Fruit fly (Drosophila melanogaster) whole organism, embryonic: ENCODE data around the gene Nep7.

Experiments used
- Adf1 ChIP-seq: fragments of 200-800 bp; sonication (Bioruptor generic); IDR thresholded peaks from 2 replicates; pipeline ENCODE4 v1.3.6; 2022; ENCODE audit warnings: missing biosample characterization, missing genetic modification characterization
- Bdp1 ChIP-seq: fragments of 200-800 bp; sonication (Bioruptor generic); optimal IDR thresholded peaks from 3 replicates; lab custom pipeline; 2016; ENCODE audit warnings: missing biosample characterization, missing genetic modification characterization
- CG10147 ChIP-seq: fragments of 200-800 bp; sonication (Bioruptor generic); optimal IDR thresholded peaks from 2 replicates; lab custom pipeline; 2019; ENCODE audit warnings: missing biosample characterization, mild to moderate bottlenecking, missing genetic modification characterization, moderate library complexity
- CG10462 ChIP-seq: fragments of 200-800 bp; sonication (Bioruptor generic); optimal IDR thresholded peaks from 2 replicates; lab custom pipeline; 2016; ENCODE audit warnings: missing biosample characterization, missing genetic modification characterization
- CG14441 ChIP-seq: fragments of 200-800 bp; sonication (Bioruptor generic); IDR thresholded peaks from 2 replicates; pipeline ENCODE4 v1.3.6; 2022; ENCODE audit warnings: missing biosample characterization, missing genetic modification characterization
- CG16813 ChIP-seq: fragments of 200-800 bp; sonication (Bioruptor generic); IDR thresholded peaks from 3 replicates; pipeline ENCODE4 v1.3.6; 2022; ENCODE audit warnings: missing biosample characterization, missing genetic modification characterization; ENCODE audit not compliant: partially characterized antibody
- CG16863 ChIP-seq: fragments of 200-800 bp; sonication (Bioruptor generic); optimal IDR thresholded peaks from 3 replicates; lab custom pipeline; 2016; ENCODE audit warnings: missing biosample characterization, missing genetic modification characterization
- CG17186 ChIP-seq: fragments of 200-800 bp; sonication (Bioruptor generic); optimal IDR thresholded peaks from 3 replicates; lab custom pipeline; 2017; ENCODE audit warnings: missing biosample characterization, missing genetic modification reagents, missing genetic modification characterization
- CG17328 ChIP-seq: fragments of 200-800 bp; sonication (Bioruptor generic); IDR thresholded peaks from 2 replicates; pipeline ENCODE4 v1.3.6; 2022; ENCODE audit warnings: missing biosample characterization, missing genetic modification characterization
- CG30403 ChIP-seq: fragments of 200-800 bp; sonication (Bioruptor generic); optimal IDR thresholded peaks from 3 replicates; lab custom pipeline; 2016; ENCODE audit warnings: missing biosample characterization, missing genetic modification characterization
- CG31441 ChIP-seq: fragments of 200-800 bp; sonication (Bioruptor generic); IDR thresholded peaks from 2 replicates; pipeline ENCODE4 v1.3.6; 2022; ENCODE audit warnings: missing biosample characterization, missing genetic modification characterization
- CG33213 ChIP-seq: fragments of 200-800 bp; sonication (Bioruptor generic); optimal IDR thresholded peaks from 3 replicates; lab custom pipeline; 2016; ENCODE audit warnings: missing biosample characterization, missing genetic modification characterization
- CG3726 ChIP-seq: fragments of 200-800 bp; sonication (Bioruptor generic); IDR thresholded peaks from 3 replicates; pipeline ENCODE4, ENCODE4 v1.3.6; 2022; ENCODE audit warnings: missing biosample characterization, missing genetic modification characterization
- CG4404 ChIP-seq: fragments of 200-800 bp; sonication (Bioruptor generic); IDR thresholded peaks from 2 replicates; pipeline ENCODE4 v1.3.6; 2022; ENCODE audit warnings: missing biosample characterization, missing genetic modification characterization
- CG8290 ChIP-seq, 3 experiments: fragments of 200-800 bp; sonication (Bioruptor generic); optimal IDR thresholded peaks; 2 replicates each; lab custom pipeline; 2016 to 2019; ENCODE audit warnings: missing biosample characterization in 3 of 3, missing genetic modification characterization in 3 of 3, mild to moderate bottlenecking in 2 of 3, moderate library complexity in 1 of 3
- Chrac-16 ChIP-seq: fragments of 200-800 bp; sonication (Bioruptor generic); optimal IDR thresholded peaks from 3 replicates; lab custom pipeline; 2016; ENCODE audit warnings: missing biosample characterization, missing genetic modification characterization
- Deaf1 ChIP-seq: fragments of 200-800 bp; optimal IDR thresholded peaks from 3 replicates; lab custom pipeline; 2019; ENCODE audit warnings: missing biosample characterization, mild to moderate bottlenecking, missing genetic modification characterization, moderate library complexity
- Dip2 ChIP-seq: fragments of 200-800 bp; sonication (Bioruptor generic); IDR thresholded peaks from 2 replicates; pipeline ENCODE4 v1.3.6; 2022; ENCODE audit warnings: missing biosample characterization, missing genetic modification characterization
- Hand ChIP-seq: fragments of 200-800 bp; sonication (Bioruptor generic); optimal IDR thresholded peaks from 2 replicates; lab custom pipeline; 2017; ENCODE audit warnings: mild to moderate bottlenecking, missing biosample characterization, missing genetic modification reagents, missing genetic modification characterization
- Jarid2 ChIP-seq: fragments of 200-800 bp; sonication (Bioruptor generic); optimal IDR thresholded peaks from 3 replicates; lab custom pipeline; 2017; ENCODE audit warnings: mild to moderate bottlenecking, missing biosample characterization, missing genetic modification reagents, missing genetic modification characterization
- Lim3 ChIP-seq: fragments of 200-800 bp; sonication (Bioruptor generic); IDR thresholded peaks from 2 replicates; pipeline ENCODE4 v1.3.6; 2022; ENCODE audit warnings: missing biosample characterization, missing genetic modification characterization
- Mes4 ChIP-seq: fragments of 200-800 bp; sonication (Bioruptor generic); optimal IDR thresholded peaks from 2 replicates; lab custom pipeline; 2016; ENCODE audit warnings: missing biosample characterization, missing genetic modification characterization
- NC2α ChIP-seq: fragments of 200-800 bp; sonication (Bioruptor generic); optimal IDR thresholded peaks from 2 replicates; lab custom pipeline; 2016; ENCODE audit warnings: missing biosample characterization, missing genetic modification characterization
- NK7.1 ChIP-seq: fragments of 200-800 bp; sonication (Bioruptor generic); optimal IDR thresholded peaks from 3 replicates; lab custom pipeline; 2016; ENCODE audit warnings: missing biosample characterization, missing genetic modification characterization
- NfI ChIP-seq: fragments of 200-800 bp; sonication (Bioruptor generic); optimal IDR thresholded peaks from 3 replicates; lab custom pipeline; 2018; ENCODE audit warnings: missing biosample characterization, mild to moderate bottlenecking, missing genetic modification characterization, moderate library complexity
- Rx ChIP-seq: fragments of 200-800 bp; sonication (Bioruptor generic); IDR thresholded peaks from 2 replicates; pipeline ENCODE4 v1.3.6; 2022; ENCODE audit warnings: missing biosample characterization, missing genetic modification characterization
- Tbp ChIP-seq: fragments of >200 bp; optimal IDR thresholded peaks from 2 replicates; lab custom pipeline; 2018; ENCODE audit warnings: missing biosample characterization, missing genetic modification characterization
- Vsx1 ChIP-seq: fragments of 200-800 bp; sonication (Bioruptor generic); optimal IDR thresholded peaks from 2 replicates; lab custom pipeline; 2017; ENCODE audit warnings: missing biosample characterization, mild to moderate bottlenecking, missing genetic modification characterization, missing genetic modification reagents
- bbx ChIP-seq: fragments of 200-800 bp; sonication (Bioruptor generic); IDR thresholded peaks from 2 replicates; pipeline ENCODE4 v1.3.6; 2022; ENCODE audit warnings: missing biosample characterization, missing genetic modification characterization; ENCODE audit not compliant: partially characterized antibody
- cwo ChIP-seq: fragments of 200-800 bp; sonication (Bioruptor generic); optimal IDR thresholded peaks from 3 replicates; lab custom pipeline; 2017; ENCODE audit warnings: missing biosample characterization, missing genetic modification characterization, mild to moderate bottlenecking, moderate library complexity, missing genetic modification reagents
- dan ChIP-seq: fragments of 200-800 bp; sonication (Bioruptor generic); IDR thresholded peaks from 2 replicates; pipeline ENCODE4 v1.3.6; 2022; ENCODE audit warnings: missing biosample characterization, missing genetic modification characterization
- en ChIP-seq: fragments of 200-800 bp; sonication (Bioruptor generic); optimal IDR thresholded peaks from 2 replicates; lab custom pipeline; 2016; ENCODE audit warnings: missing biosample characterization, missing genetic modification characterization
- fu2 ChIP-seq: fragments of 200-800 bp; sonication (Bioruptor generic); optimal IDR thresholded peaks from 2 replicates; lab custom pipeline; 2016; ENCODE audit warnings: missing biosample characterization, missing genetic modification characterization
- her ChIP-seq: fragments of 200-800 bp; sonication (Bioruptor generic); optimal IDR thresholded peaks from 2 replicates; lab custom pipeline; 2016; ENCODE audit warnings: missing biosample characterization, missing genetic modification characterization
- hth ChIP-seq: fragments of >200 bp; optimal IDR thresholded peaks from 2 replicates; lab custom pipeline; 2017; ENCODE audit warnings: inconsistent platforms
- insv ChIP-seq, 2 experiments: fragments of 200-800 bp; sonication (Bioruptor generic); optimal IDR thresholded peaks; 3 replicates each; lab custom pipeline; 2016 to 2018; ENCODE audit warnings: missing biosample characterization in 2 of 2, missing genetic modification characterization in 2 of 2
- jing ChIP-seq: fragments of 200-800 bp; sonication (Bioruptor generic); optimal IDR thresholded peaks from 2 replicates; lab custom pipeline; 2018; ENCODE audit warnings: missing biosample characterization, mild to moderate bottlenecking, missing genetic modification characterization
- lilli ChIP-seq: fragments of 200-800 bp; sonication (Bioruptor generic); optimal IDR thresholded peaks from 3 replicates; lab custom pipeline; 2016; ENCODE audit warnings: missing biosample characterization, missing genetic modification characterization
- nau ChIP-seq: fragments of 200-800 bp; sonication (Bioruptor generic); optimal IDR thresholded peaks from 3 replicates; lab custom pipeline; 2017; ENCODE audit warnings: missing biosample characterization, mild to moderate bottlenecking, missing genetic modification characterization, missing genetic modification reagents
- pita ChIP-seq: fragments of 200-800 bp; sonication (Bioruptor generic); optimal IDR thresholded peaks from 2 replicates; lab custom pipeline; 2017; ENCODE audit warnings: missing biosample characterization, mild to moderate bottlenecking, missing genetic modification characterization
- prd ChIP-seq, 3 experiments: fragments of >200 bp in 2 of 3; fragments of 200-800 bp in 1 of 3; sonication (Bioruptor generic) in 1 of 3; optimal IDR thresholded peaks in 2 of 3; IDR thresholded peaks in 1 of 3; 2 replicates in 2 of 3; 3 replicates in 1 of 3; pipeline versions ENCODE4 v1.3.6 to Lab custom; 2017 to 2022; ENCODE audit warnings: missing biosample characterization in 1 of 3, missing genetic modification characterization in 1 of 3
- repo ChIP-seq: fragments of 200-800 bp; sonication (Bioruptor generic); optimal IDR thresholded peaks from 2 replicates; lab custom pipeline; 2016; ENCODE audit warnings: missing biosample characterization, missing genetic modification characterization
- slou ChIP-seq: fragments of 200-800 bp; sonication (Bioruptor generic); optimal IDR thresholded peaks from 3 replicates; lab custom pipeline; 2016; ENCODE audit warnings: missing biosample characterization, missing genetic modification characterization
- stc ChIP-seq: fragments of 200-800 bp; sonication (Bioruptor generic); IDR thresholded peaks from 2 replicates; pipeline ENCODE4 v1.3.6; 2022; ENCODE audit warnings: missing biosample characterization, missing genetic modification characterization
- trh ChIP-seq: fragments of 200-800 bp; sonication (Bioruptor generic); optimal IDR thresholded peaks from 2 replicates; lab custom pipeline; 2016; ENCODE audit warnings: missing biosample characterization, missing genetic modification characterization
- twi ChIP-seq: fragments of 200-800 bp; optimal IDR thresholded peaks from 2 replicates; lab custom pipeline; 2019; ENCODE audit warnings: missing biosample characterization, mild to moderate bottlenecking, missing genetic modification characterization, moderate library complexity
- unpg ChIP-seq: fragments of 200-800 bp; sonication (Bioruptor generic); optimal IDR thresholded peaks from 3 replicates; lab custom pipeline; 2018; ENCODE audit warnings: missing biosample characterization, mild to moderate bottlenecking, missing genetic modification characterization, moderate library complexity
- usp ChIP-seq: fragments of >200 bp; optimal IDR thresholded peaks from 2 replicates; lab custom pipeline; 2017; ENCODE audit warnings: missing biosample characterization, missing genetic modification characterization
- wor ChIP-seq: fragments of 200-800 bp; sonication (Bioruptor generic); IDR thresholded peaks from 2 replicates; pipeline ENCODE4 v1.3.6; 2022; ENCODE audit warnings: missing biosample characterization, missing genetic modification characterization
- zf30C ChIP-seq: fragments of 200-800 bp; sonication (Bioruptor generic); optimal IDR thresholded peaks from 3 replicates; lab custom pipeline; 2018; ENCODE audit warnings: missing biosample characterization, mild to moderate bottlenecking, missing genetic modification characterization

Gene Nep7

dm6 chr3R:27916355-27917019 is 38.2 kb upstream of the Nep7 start, which contains the start of the genes CG5003 and mRpS22 (continued):
- TF ChIP-seq Mes4 (GFP tag; lab: Kevin White, UChicago) (no peak), Chrac-16 (GFP tag; lab: Kevin White, UChicago) (peak; percentile 59), fu2 (GFP tag; lab: Kevin White, UChicago) (no peak), CG4404 (no peak; the same call in 1 of the 2 replicates), CG33213 (GFP tag; lab: Kevin White, UChicago) (peak; percentile 58), hth (lab: Kevin White, UChicago) (no peak), Hand (GFP tag; lab: Kevin White, UChicago) (no peak), CG10147 (GFP tag; lab: Kevin White, UChicago) (peak; percentile 27), Lim3 (no peak), CG8290 (GFP tag; optimal IDR thresholded peaks at IDR 0.05; lab: Kevin White, UChicago) (no peak), CG8290 (tag; optimal IDR thresholded peaks at IDR 0.05; lab: Kevin White, UChicago) (peak in 1 of 2 experiments; percentile 7), zf30C (GFP tag; lab: Kevin White, UChicago) (no peak), Jarid2 (GFP tag; lab: Kevin White, UChicago) (peak; percentile 17), twi (peak; percentile 39), lilli (GFP tag; lab: Kevin White, UChicago) (peak; percentile 63), her (GFP tag; lab: Kevin White, UChicago) (no peak), Dip2 (GFP tag; lab: Robert Waterston, UW) (no peak), dan (GFP tag; lab: Robert Waterston, UW) (no peak), usp (GFP tag; lab: Kevin White, UChicago) (no peak), CG31441 (peak; percentile 64), CG16863 (GFP tag; lab: Kevin White, UChicago) (no peak), bbx (GFP tag; lab: Robert Waterston, UW) (0 out of 2 replicates have a peak, but pooled peaks have one; percentile 9), CG30403 (GFP tag; lab: Kevin White, UChicago) (peak; percentile 86), wor (peak; percentile 18; the same call in 1 of the 2 replicates), Bdp1 (peak; percentile 13), stc (no peak), cwo (GFP tag; lab: Kevin White, UChicago) (peak; percentile 27), Adf1 (GFP tag; lab: Robert Waterston, UW) (no peak), repo (GFP tag; lab: Kevin White, UChicago) (no peak), slou (GFP tag; lab: Kevin White, UChicago) (peak; percentile 66), CG10462 (GFP tag; lab: Kevin White, UChicago) (peak; percentile 41), CG16813 (peak; percentile 46; the same call in 1 of the 3 replicates), NK7.1 (GFP tag; lab: Kevin White, UChicago) (no peak), prd (optimal IDR thresholded peaks at IDR 0.05; lab: Kevin White, UChicago) (no peak), prd (GFP tag; IDR thresholded peaks at IDR 0.05; lab: Robert Waterston, UW) (peak; percentile 51; the same call in 1 of the 3 replicates), en (no peak), CG17328 (GFP tag; lab: Robert Waterston, UW) (peak; percentile 14; the same call in 1 of the 2 replicates), unpg (peak; percentile 38), CG3726 (GFP tag; lab: Robert Waterston, UW) (no peak), jing (GFP tag; lab: Kevin White, UChicago) (no peak), trh (no peak), insv (GFP tag; optimal IDR thresholded peaks at IDR 0.05; lab: Kevin White, UChicago) (peak in 1 of 2 experiments; percentile 22), Deaf1 (peak; percentile 22), NC2α (GFP tag; lab: Kevin White, UChicago) (peak; percentile 27), CG14441 (GFP tag; lab: Robert Waterston, UW) (peak; percentile 29; the same call in 1 of the 2 replicates), pita (GFP tag; lab: Kevin White, UChicago) (no peak), Tbp (no peak), nau (peak; percentile 11), CG17186 (GFP tag; lab: Kevin White, UChicago) (no peak), Vsx1 (no peak), NfI (GFP tag; lab: Kevin White, UChicago) (peak; percentile 58), Rx (GFP tag; lab: Robert Waterston, UW) (no peak)
